Worm (Caenorhabditis elegans): ENCODE measurements around the gene R10D12.7.

Gene R10D12.7

DNA sequence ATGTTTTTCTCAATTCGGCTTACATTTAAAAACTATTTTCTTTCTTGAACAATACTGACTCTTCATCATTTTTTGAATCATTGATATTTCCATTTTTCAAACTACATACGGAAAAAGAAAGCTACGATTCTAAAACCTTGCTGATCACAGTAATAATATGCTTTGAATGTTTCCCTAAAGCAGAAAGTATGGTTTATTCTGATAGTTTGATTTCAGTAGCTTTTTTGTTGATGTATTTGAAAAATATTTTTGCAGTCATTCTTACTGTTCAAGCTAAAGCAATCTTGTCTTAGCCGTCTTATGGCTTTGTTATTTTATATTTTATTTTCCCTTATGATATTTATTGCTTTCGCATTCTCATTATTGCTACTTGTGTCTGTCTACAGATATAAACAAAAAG lies 20.3 kb upstream of the R10D12.7 start, which contains the start of gene srxa-13:
Gene srxa-13 (plus strand): TSS at position 301 of the 400 bp plus-strand sequence.
- TF ChIP-seq elt-3 (tag; optimal IDR thresholded peaks at IDR 0.05) (no peak), jun-1 (tag; optimal IDR thresholded peaks at IDR 0.05) (no peak), pqm-1 (tag; optimal IDR thresholded peaks at IDR 0.05) (no peak), lsy-12 (tag; optimal IDR thresholded peaks at IDR 0.05) (no peak), mml-1 (tag; optimal IDR thresholded peaks at IDR 0.05) (no peak)

DNA sequence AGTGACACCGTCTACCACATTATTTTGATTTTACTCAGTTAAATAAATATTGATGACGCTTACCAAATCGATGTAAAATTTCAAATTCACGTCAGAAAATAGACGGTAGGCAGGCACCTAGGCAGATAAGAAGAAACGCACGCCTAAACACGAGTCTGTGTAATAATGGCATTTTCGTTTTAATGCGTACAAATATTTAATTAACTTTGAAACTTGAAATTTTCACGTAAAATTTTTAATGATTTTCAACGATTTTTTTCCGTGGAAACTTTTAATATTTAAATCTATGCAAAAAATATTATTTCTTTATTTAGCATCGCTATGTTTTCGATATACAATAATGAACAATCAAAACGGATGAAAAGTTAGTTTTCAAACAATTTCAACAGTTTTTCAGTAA lies 18.6 kb upstream of the R10D12.7 start, which contains the start of gene C06B3.16:
Gene C06B3.16 (plus strand): TSS at position 301 of the 400 bp plus-strand sequence.
- TF ChIP-seq nhr-23 (tag; optimal IDR thresholded peaks at IDR 0.05) (no peak), pha-4 (tag; optimal IDR thresholded peaks at IDR 0.05) (no peak), snpc-4 (tag; optimal IDR thresholded peaks at IDR 0.05) (no peak), mml-1 (tag; optimal IDR thresholded peaks at IDR 0.05) (no peak), nhr-43 (tag; optimal IDR thresholded peaks at IDR 0.05; ENCODE audit: poor library complexity, severe bottlenecking) (no peak), fos-1 (tag; optimal IDR thresholded peaks at IDR 0.05) (no peak)

DNA sequence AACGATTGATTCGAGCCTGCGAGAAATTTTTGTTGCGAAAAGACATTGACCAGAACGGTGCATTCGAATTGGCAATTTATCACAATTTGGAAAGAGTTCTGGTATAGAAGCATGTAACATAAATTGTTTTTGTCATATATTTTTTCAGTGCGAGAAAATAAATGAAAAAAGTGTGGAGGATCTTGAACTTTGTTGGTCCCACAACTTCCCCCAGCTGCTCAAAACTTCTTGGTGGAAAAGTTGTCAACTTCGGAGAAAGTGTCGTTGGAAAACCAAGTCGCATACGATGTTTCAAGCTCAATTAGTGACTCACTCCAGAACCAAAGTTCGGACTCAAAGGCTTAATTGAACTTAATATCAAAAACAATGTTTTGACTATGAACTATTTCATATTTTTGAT lies 17.9 kb upstream of the R10D12.7 start:
- TF ChIP-seq nhr-76 (tag; optimal IDR thresholded peaks at IDR 0.05) (no peak), ZK546.5 (tag; optimal IDR thresholded peaks at IDR 0.05) (no peak)

DNA sequence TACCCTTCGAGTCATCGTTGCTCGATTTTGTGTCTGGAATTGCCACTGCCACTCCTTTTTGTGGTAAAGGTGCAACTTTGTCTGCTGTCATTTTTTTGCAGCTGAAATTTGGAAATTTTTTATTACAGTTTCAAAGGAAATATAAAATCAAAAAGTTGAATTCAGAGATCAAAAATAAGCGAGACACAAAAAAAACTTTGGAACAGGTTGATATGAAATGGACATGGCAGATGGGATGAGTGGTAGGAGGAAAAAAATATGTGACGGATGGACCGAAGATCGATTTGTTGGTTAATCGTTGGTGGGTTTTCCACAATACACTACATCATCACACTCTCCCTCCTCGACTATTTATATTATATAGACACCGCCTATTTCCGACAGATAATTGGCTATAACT lies 15.3 kb upstream of the R10D12.7 start, which contains the start of gene R10D12.1:
Gene R10D12.1 (minus strand): TSS at position 101 of the 400 bp plus-strand sequence.
- no peak for TF ChIP-seq R02D3.7 (tag; optimal IDR thresholded peaks at IDR 0.05)
- TF ChIP-seq nhr-25 (tag; optimal IDR thresholded peaks at IDR 0.05): no peak
- TF ChIP-seq fkh-10 (GFP tag; optimal IDR thresholded peaks at IDR 0.05): no peak
- TF ChIP-seq elt-2 (tag; optimal IDR thresholded peaks at IDR 0.05): no peak
- no peak for TF ChIP-seq ztf-4 (tag; optimal IDR thresholded peaks at IDR 0.05)
- TF ChIP-seq ztf-11 (tag; optimal IDR thresholded peaks at IDR 0.05): no peak
- no peak for TF ChIP-seq snpc-4 (tag; optimal IDR thresholded peaks at IDR 0.05)
- TF ChIP-seq lin-15B (tag; optimal IDR thresholded peaks at IDR 0.05): no peak
- TF ChIP-seq sea-2 (GFP tag; optimal IDR thresholded peaks at IDR 0.05): no peak
- no peak for TF ChIP-seq nhr-23 (tag; optimal IDR thresholded peaks at IDR 0.05)
- no peak for TF ChIP-seq nhr-76 (tag; optimal IDR thresholded peaks at IDR 0.05)
- TF ChIP-seq aly-2 (tag; optimal IDR thresholded peaks at IDR 0.05): no peak
- TF ChIP-seq nhr-237 (tag; optimal IDR thresholded peaks at IDR 0.05): no peak
- TF ChIP-seq tbx-2 (tag; optimal IDR thresholded peaks at IDR 0.05): no peak
- TF ChIP-seq unc-62 (GFP tag; optimal IDR thresholded peaks at IDR 0.05): no peak
- TF ChIP-seq nfya-1 (tag; optimal IDR thresholded peaks at IDR 0.05; ENCODE audit: insufficient read depth): no peak
- no peak for TF ChIP-seq daf-12 (tag; optimal IDR thresholded peaks at IDR 0.05)
- TF ChIP-seq ceh-28 (tag; optimal IDR thresholded peaks at IDR 0.05): no peak

DNA sequence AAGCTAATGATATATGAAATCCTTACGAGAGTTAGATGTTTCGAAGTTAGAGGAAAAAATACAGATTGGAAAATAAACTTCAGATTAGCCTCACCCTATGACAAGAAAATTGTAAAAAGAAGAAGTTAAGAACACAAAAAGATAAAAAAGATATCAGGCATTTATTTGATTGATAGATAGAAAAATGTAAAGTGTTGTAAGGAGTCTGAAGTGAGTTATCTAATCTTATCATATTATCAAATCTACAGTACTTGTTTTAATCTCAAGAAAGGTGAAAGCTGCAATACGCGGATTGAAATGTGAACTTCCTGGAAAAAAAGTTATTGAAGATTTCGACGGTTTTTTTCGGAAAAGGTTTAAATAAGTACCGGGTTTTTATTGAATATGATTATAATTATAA lies 14.4 kb upstream of the R10D12.7 start:
- TF ChIP-seq elt-3 (tag; optimal IDR thresholded peaks at IDR 0.05) (peak in 1 of 3 experiments; percentile 42), aly-2 (tag; optimal IDR thresholded peaks at IDR 0.05) (no peak)

DNA sequence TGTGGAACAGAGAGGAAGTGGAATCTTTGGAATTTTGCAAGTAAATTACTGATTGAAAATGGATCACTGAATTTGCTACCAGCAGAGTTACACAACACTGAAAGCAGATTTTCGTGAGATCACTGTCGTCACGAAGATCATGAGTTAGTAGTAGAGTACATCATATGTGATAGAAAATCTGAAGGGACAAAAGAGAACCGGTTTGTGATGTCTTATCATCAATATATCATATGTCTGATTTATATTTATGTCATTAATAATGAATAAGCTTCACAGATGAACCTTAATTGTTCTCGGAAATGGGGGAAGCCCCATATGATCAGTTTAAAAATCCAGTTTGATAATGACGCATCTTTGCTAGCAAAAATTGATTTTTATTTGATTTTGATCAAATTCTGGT lies 13.8 kb upstream of the R10D12.7 start:
- TF ChIP-seq nhr-25 (tag; optimal IDR thresholded peaks at IDR 0.05) (peak; percentile 16), fkh-10 (GFP tag; optimal IDR thresholded peaks at IDR 0.05) (no peak), nhr-43 (tag; optimal IDR thresholded peaks at IDR 0.05; ENCODE audit: poor library complexity, severe bottlenecking) (peak; percentile 49), unc-39 (tag; optimal IDR thresholded peaks at IDR 0.05) (no peak), elt-3 (tag; optimal IDR thresholded peaks at IDR 0.05) (peak in 1 of 3 experiments; percentile 27), nhr-23 (tag; optimal IDR thresholded peaks at IDR 0.05) (peak; percentile 29)

ce11 chrV:13936850-13937249 lies 13.0 kb upstream of the R10D12.7 start, which contains the start of gene srw-145:
Gene srw-145, plus strand, starts transcription at chrV:13937150.
- peak; percentile 62 for TF ChIP-seq nhr-11 (tag; optimal IDR thresholded peaks at IDR 0.05)
- no peak for TF ChIP-seq zag-1 (tag; optimal IDR thresholded peaks at IDR 0.05)
- no peak for TF ChIP-seq egl-5 (tag; optimal IDR thresholded peaks at IDR 0.05)

All from whole organism, L3 larva.